Worm (Caenorhabditis elegans) whole organism, late embryonic: Measurements from ENCODE around the gene fahd-1.

Source experiments
- C08G9.2 ChIP-seq: sonication (generic microtip); optimal IDR thresholded peaks from 2 replicates; lab custom pipeline; 2016; ENCODE audit warnings: mild to moderate bottlenecking, missing genetic modification characterization, moderate library complexity, missing compliant biosample characterization
- K02D7.2 ChIP-seq: sonication (generic microtip); optimal IDR thresholded peaks from 2 replicates; lab custom pipeline; 2017; ENCODE audit warnings: mild to moderate bottlenecking, missing genetic modification characterization, missing compliant biosample characterization
- Y22D7AL.16 ChIP-seq: sonication (generic microtip); optimal IDR thresholded peaks from 2 replicates; lab custom pipeline; 2016; ENCODE audit warnings: missing genetic modification characterization, missing compliant biosample characterization
- ceh-14 ChIP-seq: sonication (generic microtip); optimal IDR thresholded peaks from 2 replicates; lab custom pipeline; 2016; ENCODE audit warnings: missing genotype, missing genetic modification characterization, missing compliant biosample characterization
- ceh-18 ChIP-seq: sonication (generic microtip); optimal IDR thresholded peaks from 2 replicates; lab custom pipeline; 2016; ENCODE audit warnings: missing genetic modification characterization, missing compliant biosample characterization
- ceh-19 ChIP-seq: fragments of 200-800 bp; sonication (Bioruptor generic); optimal IDR thresholded peaks from 2 replicates; lab custom pipeline; 2018; ENCODE audit warnings: mild to moderate bottlenecking, missing genetic modification characterization, missing compliant biosample characterization
- ceh-2 ChIP-seq: sonication (generic microtip); optimal IDR thresholded peaks from 2 replicates; lab custom pipeline; 2016; ENCODE audit warnings: missing genotype, missing genetic modification characterization, missing compliant biosample characterization
- ceh-22 ChIP-seq: sonication (generic microtip); optimal IDR thresholded peaks from 2 replicates; lab custom pipeline; 2017; ENCODE audit warnings: missing biosample characterization, missing genetic modification characterization
- ceh-31 ChIP-seq: sonication (generic microtip); optimal IDR thresholded peaks from 2 replicates; lab custom pipeline; 2016; ENCODE audit warnings: missing genetic modification characterization, missing compliant biosample characterization
- ceh-45 ChIP-seq: fragments of 200-800 bp; sonication (Bioruptor generic); IDR thresholded peaks from 2 replicates; pipeline ENCODE4 v1.3.6; 2022; ENCODE audit warnings: missing genetic modification reagents, missing genetic modification characterization, missing compliant biosample characterization
- ceh-9 ChIP-seq: sonication (generic microtip); optimal IDR thresholded peaks from 2 replicates; lab custom pipeline; 2016; ENCODE audit warnings: mild to moderate bottlenecking, missing genetic modification characterization, inconsistent platforms, missing compliant biosample characterization
- dmd-4 ChIP-seq: sonication (generic microtip); optimal IDR thresholded peaks from 2 replicates; lab custom pipeline; 2016; ENCODE audit warnings: borderline replicate concordance, missing genetic modification characterization, missing compliant biosample characterization
- elt-2 ChIP-seq: sonication (generic microtip); optimal IDR thresholded peaks from 2 replicates; lab custom pipeline; 2016; ENCODE audit warnings: missing genetic modification reagents, missing genetic modification characterization, missing compliant biosample characterization
- elt-4 ChIP-seq: sonication (generic microtip); optimal IDR thresholded peaks from 2 replicates; lab custom pipeline; 2016; ENCODE audit warnings: missing genetic modification characterization, missing compliant biosample characterization
- ets-4 ChIP-seq: sonication (generic microtip); optimal IDR thresholded peaks from 2 replicates; lab custom pipeline; 2016; ENCODE audit warnings: missing genetic modification characterization, missing compliant biosample characterization
- fax-1 ChIP-seq: sonication (generic microtip); optimal IDR thresholded peaks from 2 replicates; lab custom pipeline; 2016; ENCODE audit warnings: missing genotype, missing genetic modification characterization, missing compliant biosample characterization
- fkh-10 ChIP-seq: fragments of 150-350 bp; optimal IDR thresholded peaks from 2 replicates; lab custom pipeline; 2014; ENCODE audit warnings: missing biosample characterization, missing genetic modification reagents, missing genetic modification characterization
- fkh-6 ChIP-seq: sonication (generic microtip); optimal IDR thresholded peaks from 2 replicates; lab custom pipeline; 2016; ENCODE audit warnings: missing genetic modification characterization, missing compliant biosample characterization
- gmeb-2 ChIP-seq: sonication (generic microtip); optimal IDR thresholded peaks from 2 replicates; lab custom pipeline; 2016; ENCODE audit warnings: missing genetic modification characterization, inconsistent platforms, missing compliant biosample characterization
- hlh-15 ChIP-seq: sonication (generic microtip); optimal IDR thresholded peaks from 2 replicates; lab custom pipeline; 2016; ENCODE audit warnings: missing genetic modification characterization, missing compliant biosample characterization
- hlh-30 ChIP-seq: sonication (generic microtip); optimal IDR thresholded peaks from 2 replicates; lab custom pipeline; 2017; ENCODE audit warnings: antibody characterized with exemption, missing genetic modification characterization, missing compliant biosample characterization; ENCODE audit not compliant: insufficient read depth
- hlh-6 ChIP-seq: sonication (generic microtip); optimal IDR thresholded peaks from 2 replicates; lab custom pipeline; 2016; ENCODE audit warnings: missing genotype, missing genetic modification characterization, missing compliant biosample characterization
- hlh-8 ChIP-seq: sonication (generic microtip); optimal IDR thresholded peaks from 2 replicates; lab custom pipeline; 2016; ENCODE audit warnings: missing genotype, missing genetic modification characterization, missing compliant biosample characterization
- madf-2 ChIP-seq: sonication (generic microtip); optimal IDR thresholded peaks from 2 replicates; lab custom pipeline; 2017; ENCODE audit warnings: missing genetic modification characterization, missing compliant biosample characterization
- nfya-1 ChIP-seq: sonication (generic microtip); optimal IDR thresholded peaks from 2 replicates; lab custom pipeline; 2017; ENCODE audit warnings: missing genetic modification characterization, mild to moderate bottlenecking, missing compliant biosample characterization, antibody characterized with exemption, moderate library complexity
- odd-2 ChIP-seq: sonication (generic microtip); optimal IDR thresholded peaks from 2 replicates; lab custom pipeline; 2017; ENCODE audit warnings: antibody characterized with exemption, mild to moderate bottlenecking, missing genetic modification characterization, missing compliant biosample characterization
- pha-2 ChIP-seq: sonication (generic microtip); optimal IDR thresholded peaks from 2 replicates; lab custom pipeline; 2017; ENCODE audit warnings: mild to moderate bottlenecking, missing genetic modification characterization, missing compliant biosample characterization
- pqm-1 ChIP-seq: sonication (generic microtip); optimal IDR thresholded peaks from 2 replicates; lab custom pipeline; 2016; ENCODE audit warnings: missing genetic modification characterization, missing compliant biosample characterization
- sdc-2 ChIP-seq: sonication (generic microtip); optimal IDR thresholded peaks from 2 replicates; lab custom pipeline; 2016; ENCODE audit warnings: missing genotype, missing genetic modification characterization, missing compliant biosample characterization
- sox-2 ChIP-seq: fragments of 200-800 bp; sonication (Bioruptor generic); IDR thresholded peaks from 2 replicates; pipeline ENCODE4 v1.3.6; 2022; ENCODE audit warnings: missing genetic modification reagents, missing genetic modification characterization, missing compliant biosample characterization
- syd-9 ChIP-seq: sonication (generic microtip); optimal IDR thresholded peaks from 2 replicates; lab custom pipeline; 2016; ENCODE audit warnings: mild to moderate bottlenecking, missing genetic modification characterization, moderate library complexity, missing compliant biosample characterization
- tbx-2 ChIP-seq: sonication (generic microtip); optimal IDR thresholded peaks from 2 replicates; lab custom pipeline; 2016; ENCODE audit warnings: missing genetic modification characterization, missing compliant biosample characterization
- tbx-7 ChIP-seq: sonication (generic microtip); optimal IDR thresholded peaks from 2 replicates; lab custom pipeline; 2016; ENCODE audit warnings: missing genotype, missing genetic modification characterization, missing compliant biosample characterization
- ttx-3 ChIP-seq: sonication (generic microtip); optimal IDR thresholded peaks from 2 replicates; lab custom pipeline; 2016; ENCODE audit warnings: missing genetic modification reagents, missing genetic modification characterization, missing compliant biosample characterization
- unc-3 ChIP-seq, 2 experiments: fragments of 200-800 bp in 1 of 2; sonication (Bioruptor generic) in 1 of 2; sonication (generic microtip) in 1 of 2; conservative IDR thresholded peaks in 1 of 2; optimal IDR thresholded peaks in 1 of 2; 2 replicates each; pipeline versions ENCODE4 v1.3.6 to Lab custom; 2016 to 2022; ENCODE audit warnings: missing compliant biosample characterization in 2 of 2, missing genetic modification characterization in 2 of 2, missing genetic modification reagents in 1 of 2
- unc-42 ChIP-seq: sonication (generic microtip); optimal IDR thresholded peaks from 2 replicates; lab custom pipeline; 2016; ENCODE audit warnings: missing genotype, missing genetic modification characterization, missing compliant biosample characterization
- unc-55 ChIP-seq: sonication (generic microtip); optimal IDR thresholded peaks from 2 replicates; lab custom pipeline; 2017; ENCODE audit warnings: missing biosample characterization, missing genetic modification reagents, missing genetic modification characterization
- unc-86 ChIP-seq: sonication (generic microtip); optimal IDR thresholded peaks from 2 replicates; lab custom pipeline; 2016; ENCODE audit warnings: missing genetic modification characterization, missing compliant biosample characterization
- zip-5 ChIP-seq: sonication (generic microtip); optimal IDR thresholded peaks from 2 replicates; lab custom pipeline; 2016; ENCODE audit warnings: missing genetic modification characterization, missing compliant biosample characterization
- ztf-16 ChIP-seq: sonication (generic microtip); optimal IDR thresholded peaks from 2 replicates; lab custom pipeline; 2017; ENCODE audit warnings: missing genetic modification characterization, missing compliant biosample characterization

Gene fahd-1

DNA sequence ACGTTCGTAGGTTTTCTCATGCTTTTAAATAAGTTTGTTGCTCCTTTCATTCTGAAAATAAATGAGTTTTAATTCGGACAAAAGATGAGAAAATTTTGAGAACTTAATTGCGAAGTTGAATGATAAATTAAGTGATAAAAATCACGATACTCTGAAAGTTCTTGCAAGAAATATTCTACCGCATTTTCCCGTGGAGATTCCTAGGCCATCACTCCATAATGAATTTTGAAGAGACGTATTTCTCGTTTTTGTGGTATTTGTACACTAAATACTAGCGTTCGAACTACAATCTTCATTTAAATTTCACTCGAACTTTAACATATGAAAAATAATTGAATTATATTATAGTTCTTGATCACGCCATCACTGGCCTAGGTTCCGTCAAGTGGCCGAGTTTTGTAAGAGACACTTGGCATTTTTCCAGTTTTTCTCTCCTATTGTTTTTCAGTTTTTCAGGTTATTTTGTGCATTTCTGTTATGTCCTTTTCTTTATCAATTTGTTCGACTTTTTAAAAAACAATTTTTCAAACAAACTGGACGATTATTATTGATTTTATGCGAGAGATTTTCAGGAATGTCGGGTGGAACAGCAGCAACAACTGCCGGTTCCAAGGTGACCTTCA lies 33.5 kb upstream of the fahd-1 start, which contains the start of the genes coq-5 and ufm-1:
TSS of gene coq-5 (minus strand) at position 51 of the 623 bp plus-strand sequence.
TSS of gene ufm-1 (plus strand) at position 573 of the 623 bp plus-strand sequence.
- TF ChIP-seq unc-86 (tag; lab: Kevin White, UChicago) = no peak
- TF ChIP-seq hlh-8 (tag; lab: Kevin White, UChicago) = peak; percentile 1
- peak; percentile 33 for TF ChIP-seq pqm-1
- no peak for TF ChIP-seq ceh-18
- no peak for TF ChIP-seq gmeb-2 (tag; lab: Kevin White, UChicago)
- no peak for TF ChIP-seq nfya-1 (tag; lab: Kevin White, UChicago)
- no peak for TF ChIP-seq ceh-19 (GFP tag; lab: Kevin White, UChicago)
- TF ChIP-seq hlh-15 (tag; lab: Kevin White, UChicago) = no peak
- peak; percentile 73 for TF ChIP-seq C08G9.2 (tag; lab: Kevin White, UChicago)
- peak; percentile 14 for TF ChIP-seq ceh-14
- peak; percentile 47 for TF ChIP-seq zip-5 (tag; lab: Kevin White, UChicago)
- peak; percentile 11 for TF ChIP-seq unc-42
- peak; percentile 77 for TF ChIP-seq ceh-31
- TF ChIP-seq fax-1 (tag; lab: Kevin White, UChicago) = peak; percentile 0
- no peak for TF ChIP-seq dmd-4 (tag; lab: Kevin White, UChicago)
- TF ChIP-seq ztf-16 (tag; lab: Kevin White, UChicago) = no peak
- no peak for TF ChIP-seq hlh-6 (tag; lab: Kevin White, UChicago)
- TF ChIP-seq ceh-22 (tag; lab: Kevin White, UChicago) = no peak
- peak; percentile 69 for TF ChIP-seq ceh-2 (tag; lab: Kevin White, UChicago)
- no peak for TF ChIP-seq K02D7.2
- TF ChIP-seq tbx-7 = peak; percentile 42
- TF ChIP-seq tbx-2 (tag; lab: Kevin White, UChicago) = peak; percentile 14
- TF ChIP-seq ets-4 (tag; lab: Kevin White, UChicago) = peak; percentile 49
- peak; percentile 31 for TF ChIP-seq elt-2 (tag; lab: Kevin White, UChicago)

- no peak for TF ChIP-seq elt-4 (tag; lab: Kevin White, UChicago)
- no peak for TF ChIP-seq odd-2
- TF ChIP-seq pqm-1 = no peak
- TF ChIP-seq hlh-30 = no peak
- no peak for TF ChIP-seq sdc-2 (tag; lab: Kevin White, UChicago)
- TF ChIP-seq ceh-45 (GFP tag; lab: Robert Waterston, UW) = no peak
- no peak for TF ChIP-seq ceh-31
- TF ChIP-seq pha-2 = no peak
- TF ChIP-seq unc-3 (GFP tag; conservative IDR thresholded peaks at IDR 0.05; lab: Robert Waterston, UW) = no peak
- no peak for TF ChIP-seq unc-3 (tag; optimal IDR thresholded peaks at IDR 0.05; lab: Kevin White, UChicago)
- no peak for TF ChIP-seq ttx-3 (tag; lab: Kevin White, UChicago)
- TF ChIP-seq Y22D7AL.16 (tag; lab: Kevin White, UChicago) = no peak
- no peak for TF ChIP-seq madf-2 (tag; lab: Kevin White, UChicago)
- TF ChIP-seq unc-55 = no peak
- no peak for TF ChIP-seq hlh-6 (tag; lab: Kevin White, UChicago)
- no peak for TF ChIP-seq syd-9 (tag; lab: Kevin White, UChicago)
- TF ChIP-seq sox-2 = no peak
- TF ChIP-seq ceh-22 (tag; lab: Kevin White, UChicago) = no peak
Observed at ce11 chrIII:7859313-7859712, 32.7 kb upstream of the fahd-1 start, which contains the start of gene tomm-7. Gene tomm-7, plus strand, starts transcription at chrIII:7859613.

DNA sequence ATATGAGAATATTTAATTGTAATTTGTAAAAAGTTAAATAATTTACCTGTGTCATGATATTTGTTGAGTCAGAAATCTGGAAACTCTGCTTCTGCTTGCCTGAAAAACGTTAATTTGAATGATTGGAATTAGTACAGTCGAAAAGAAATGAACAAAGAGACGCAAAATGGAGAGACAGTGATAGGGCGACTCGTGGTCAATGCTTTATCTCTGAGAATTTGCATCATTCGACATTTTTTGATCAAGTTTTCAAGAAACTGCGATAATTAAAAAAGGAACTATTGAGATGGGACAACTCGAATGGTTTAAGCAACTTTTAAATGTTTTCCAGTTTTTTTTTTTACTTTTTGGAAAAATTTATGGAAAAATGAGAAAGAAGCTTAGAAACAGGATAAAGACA lies 31.2 kb upstream of the fahd-1 start, which contains the start of gene cuc-1:
TSS of gene cuc-1 (minus strand) at position 101 of the 400 bp plus-strand sequence.
- no peak for TF ChIP-seq unc-3 (GFP tag; conservative IDR thresholded peaks at IDR 0.05; lab: Robert Waterston, UW)
- no peak for TF ChIP-seq unc-3 (tag; optimal IDR thresholded peaks at IDR 0.05; lab: Kevin White, UChicago)
- TF ChIP-seq C08G9.2 (tag; lab: Kevin White, UChicago) = no peak
- TF ChIP-seq fkh-6 = no peak
- no peak for TF ChIP-seq pha-2
- TF ChIP-seq nfya-1 (tag; lab: Kevin White, UChicago) = no peak
- no peak for TF ChIP-seq ceh-9 (tag; lab: Kevin White, UChicago)
- TF ChIP-seq fkh-10 (GFP tag; lab: Kevin White, UChicago) = no peak
